Fruit fly (Drosophila melanogaster) whole organism, wandering third instar larva: ENCODE data around the gene CG11168.

Source experiments
- Abd-B ChIP-seq: fragments of >200 bp; optimal IDR thresholded peaks from 2 replicates; lab custom pipeline; 2017; ENCODE audit warnings: missing biosample characterization, missing genetic modification characterization
- CG32264 ChIP-seq: fragments of 200-800 bp; sonication (Bioruptor generic); optimal IDR thresholded peaks from 2 replicates; lab custom pipeline; 2016; ENCODE audit warnings: missing biosample characterization, missing genetic modification characterization
- Dfd ChIP-seq: fragments of >200 bp; optimal IDR thresholded peaks from 2 replicates; lab custom pipeline; 2017; ENCODE audit warnings: missing biosample characterization, missing genetic modification characterization
- GATAd ChIP-seq: sonication (Bioruptor generic); optimal IDR thresholded peaks from 2 replicates; lab custom pipeline; 2016; ENCODE audit warnings: missing biosample characterization, missing genetic modification characterization
- Hnf4 ChIP-seq: fragments of 200-800 bp; sonication (Bioruptor generic); optimal IDR thresholded peaks from 2 replicates; lab custom pipeline; 2016; ENCODE audit warnings: missing biosample characterization, mild to moderate bottlenecking, missing genetic modification characterization
- Mio ChIP-seq: sonication (Bioruptor generic); optimal IDR thresholded peaks from 2 replicates; lab custom pipeline; 2016; ENCODE audit warnings: missing biosample characterization, missing genetic modification characterization
- Rel ChIP-seq, 2 experiments: fragments of 200-800 bp; sonication (Bioruptor generic) in 1 of 2; optimal IDR thresholded peaks; 2 replicates in 1 of 2; 3 replicates in 1 of 2; lab custom pipeline; 2016 to 2019; ENCODE audit warnings: mild to moderate bottlenecking in 2 of 2, missing biosample characterization in 2 of 2, missing genetic modification characterization in 2 of 2, moderate library complexity in 1 of 2
- dl ChIP-seq, 2 experiments: fragments of 175-275, 200-275 bp in 1 of 2; fragments of 200-275 bp in 1 of 2; sonication (Bioruptor generic); optimal IDR thresholded peaks; lab custom pipeline; 2018; ENCODE audit warnings: mild to moderate bottlenecking in 2 of 2, missing biosample characterization in 2 of 2, missing genetic modification characterization in 2 of 2, moderate library complexity in 2 of 2; ENCODE audit not compliant: partially characterized antibody in 2 of 2, insufficient read depth in 1 of 2
- h ChIP-seq: fragments of 200-800 bp; sonication (Bioruptor generic); optimal IDR thresholded peaks from 3 replicates; lab custom pipeline; 2016; ENCODE audit warnings: missing biosample characterization, mild to moderate bottlenecking, missing genetic modification characterization
- pan ChIP-seq: fragments of >200 bp; optimal IDR thresholded peaks from 2 replicates; lab custom pipeline; 2017
- rgr ChIP-seq: fragments of 200-800 bp; sonication (Bioruptor generic); optimal IDR thresholded peaks from 3 replicates; lab custom pipeline; 2016; ENCODE audit warnings: missing biosample characterization, mild to moderate bottlenecking, missing genetic modification characterization
- usp ChIP-seq: fragments of >200 bp; optimal IDR thresholded peaks from 2 replicates; lab custom pipeline; 2017; ENCODE audit warnings: missing biosample characterization, missing genetic modification characterization

- TF ChIP-seq Rel (GFP tag; optimal IDR thresholded peaks at IDR 0.05; lab: Kevin White, UChicago) (no peak), Rel (tag; optimal IDR thresholded peaks at IDR 0.05; lab: Kevin White, UChicago) (no peak), dl (GFP tag; optimal IDR thresholded peaks at IDR 0.05; lab: Kevin White, UChicago; ENCODE audit: insufficient read depth in 1 of 2, partially characterized antibody in 2 of 2) (no peak), usp (GFP tag; lab: Kevin White, UChicago) (no peak), pan (lab: Kevin White, UChicago) (no peak), GATAd (GFP tag; lab: Kevin White, UChicago) (no peak), Dfd (no peak), rgr (GFP tag; lab: Kevin White, UChicago) (no peak), CG32264 (GFP tag; lab: Kevin White, UChicago) (no peak), h (GFP tag; lab: Kevin White, UChicago) (no peak), Mio (GFP tag; lab: Kevin White, UChicago) (no peak), Hnf4 (GFP tag; lab: Kevin White, UChicago) (no peak), Abd-B (GFP tag; lab: Kevin White, UChicago) (no peak)
Observed at dm6 chr3R:24934542-24934941, 16.6 kb downstream of the CG11168 start.
